Worm (Caenorhabditis elegans) whole organism, young adult: ENCODE results near the gene wdr-83.

Experiments
- B0035.1 ChIP-seq: sonication (generic microtip); optimal IDR thresholded peaks from 2 replicates; lab custom pipeline; 2016; ENCODE audit warnings: missing genetic modification characterization, mild to moderate bottlenecking, missing compliant biosample characterization, missing genotype, missing genetic modification reagents
- B0261.1 ChIP-seq: sonication (generic microtip); optimal IDR thresholded peaks from 2 replicates; lab custom pipeline; 2016; ENCODE audit warnings: mild to moderate bottlenecking, missing genetic modification characterization, moderate library complexity, missing compliant biosample characterization
- F22D6.2 ChIP-seq: sonication (generic microtip); optimal IDR thresholded peaks from 2 replicates; lab custom pipeline; 2016; ENCODE audit warnings: mild to moderate bottlenecking, missing genetic modification characterization, missing compliant biosample characterization
- F39B2.1 ChIP-seq: fragments of 200-800 bp; sonication (Bioruptor generic); IDR thresholded peaks from 2 replicates; pipeline ENCODE4 v1.3.6; 2022; ENCODE audit warnings: missing genetic modification reagents, missing genetic modification characterization, missing compliant biosample characterization
- K11D2.4 ChIP-seq: fragments of 200-800 bp; sonication (Bioruptor generic); IDR thresholded peaks from 2 replicates; pipeline ENCODE4 v1.3.6; 2022; ENCODE audit warnings: missing genetic modification reagents, missing genetic modification characterization, missing compliant biosample characterization
- Y53G8AR.9 ChIP-seq: fragments of 200-800 bp; sonication (Bioruptor generic); conservative IDR thresholded peaks from 2 replicates; pipeline ENCODE4 v1.3.6; 2022; ENCODE audit warnings: missing genetic modification reagents, missing genetic modification characterization, missing compliant biosample characterization
- Y67H2A.10 ChIP-seq: fragments of 200-800 bp; sonication (Bioruptor generic); conservative IDR thresholded peaks from 2 replicates; pipeline ENCODE4 v1.3.6; 2022; ENCODE audit warnings: missing genetic modification reagents, missing genetic modification characterization, missing compliant biosample characterization
- Y79H2A.3 ChIP-seq: fragments of 200-800 bp; sonication (Bioruptor generic); conservative IDR thresholded peaks from 2 replicates; pipeline ENCODE4 v1.3.6; 2022; ENCODE audit warnings: missing genetic modification reagents, missing genetic modification characterization, missing compliant biosample characterization
- attf-3 ChIP-seq: fragments of 200-800 bp; sonication (Bioruptor generic); conservative IDR thresholded peaks from 2 replicates; pipeline ENCODE4 v1.3.6; 2022; ENCODE audit warnings: missing genetic modification reagents, missing genetic modification characterization, missing compliant biosample characterization
- attf-5 ChIP-seq: fragments of 200-800 bp; sonication (Bioruptor generic); optimal IDR thresholded peaks from 2 replicates; lab custom pipeline; 2018; ENCODE audit warnings: mild to moderate bottlenecking, missing genetic modification characterization, missing compliant biosample characterization
- attf-6 ChIP-seq: fragments of 200-800 bp; sonication (Bioruptor generic); IDR thresholded peaks from 2 replicates; pipeline ENCODE4 v1.3.6; 2022; ENCODE audit warnings: missing genetic modification reagents, missing genetic modification characterization, missing compliant biosample characterization
- bed-1 ChIP-seq: fragments of 200-800 bp; sonication (Bioruptor generic); IDR thresholded peaks from 2 replicates; pipeline ENCODE4 v1.3.6; 2022; ENCODE audit warnings: missing genetic modification reagents, missing genetic modification characterization, missing compliant biosample characterization
- cebp-1 ChIP-seq, 2 experiments: fragments of 200-800 bp in 1 of 2; sonication (Bioruptor generic) in 1 of 2; sonication (generic microtip) in 1 of 2; IDR thresholded peaks in 1 of 2; optimal IDR thresholded peaks in 1 of 2; 2 replicates each; pipeline versions ENCODE4 v1.3.6 to Lab custom; 2017 to 2022; ENCODE audit warnings: missing compliant biosample characterization in 2 of 2, missing genetic modification characterization in 2 of 2, mild to moderate bottlenecking in 1 of 2, missing genetic modification reagents in 1 of 2, moderate library complexity in 1 of 2
- ceh-100 ChIP-seq: fragments of 200-800 bp; sonication (Bioruptor generic); IDR thresholded peaks from 2 replicates; pipeline ENCODE4 v1.3.6; 2022; ENCODE audit warnings: missing genetic modification reagents, missing genetic modification characterization, missing compliant biosample characterization
- egl-44 ChIP-seq: fragments of 200-800 bp; sonication (Bioruptor generic); IDR thresholded peaks from 2 replicates; pipeline ENCODE4 v1.3.6; 2022; ENCODE audit warnings: missing genetic modification reagents, missing genetic modification characterization, missing compliant biosample characterization
- hmg-1.2 ChIP-seq: fragments of 200-800 bp; sonication (Bioruptor generic); IDR thresholded peaks from 2 replicates; pipeline ENCODE4 v1.3.6; 2022; ENCODE audit warnings: missing genetic modification reagents, missing genetic modification characterization, missing compliant biosample characterization
- lag-1 ChIP-seq: fragments of 200-800 bp; sonication (Bioruptor generic); IDR thresholded peaks from 2 replicates; pipeline ENCODE4 v1.3.6; 2022; ENCODE audit warnings: missing genetic modification reagents, missing genetic modification characterization, missing compliant biosample characterization
- lin-40 ChIP-seq: sonication (generic microtip); optimal IDR thresholded peaks from 2 replicates; lab custom pipeline; 2016; ENCODE audit warnings: missing genetic modification characterization, mild to moderate bottlenecking, missing compliant biosample characterization, missing genotype, missing genetic modification reagents
- lin-54 ChIP-seq: fragments of 200-800 bp; sonication (Bioruptor generic); optimal IDR thresholded peaks from 2 replicates; lab custom pipeline; 2018; ENCODE audit warnings: mild to moderate bottlenecking, missing genetic modification characterization, missing compliant biosample characterization
- lir-1 ChIP-seq: fragments of 200-800 bp; sonication (Bioruptor generic); conservative IDR thresholded peaks from 2 replicates; pipeline ENCODE4 v1.3.6; 2022; ENCODE audit warnings: missing genetic modification reagents, missing genetic modification characterization, missing compliant biosample characterization
- lsl-1 ChIP-seq: fragments of 200-800 bp; sonication (Bioruptor generic); optimal IDR thresholded peaks from 2 replicates; lab custom pipeline; 2018; ENCODE audit warnings: mild to moderate bottlenecking, missing genetic modification characterization, moderate library complexity, missing compliant biosample characterization
- madf-3 ChIP-seq: fragments of 200-800 bp; sonication (Bioruptor generic); IDR thresholded peaks from 2 replicates; pipeline ENCODE4 v1.3.6; 2022; ENCODE audit warnings: missing genetic modification reagents, missing genetic modification characterization, missing compliant biosample characterization
- madf-6 ChIP-seq: fragments of 200-800 bp; sonication (Bioruptor generic); IDR thresholded peaks from 2 replicates; pipeline ENCODE4 v1.3.6; 2022; ENCODE audit warnings: missing genetic modification reagents, missing genetic modification characterization, missing compliant biosample characterization
- mes-4 ChIP-seq: sonication (generic microtip); optimal IDR thresholded peaks from 2 replicates; lab custom pipeline; 2016; ENCODE audit warnings: missing genotype, missing genetic modification characterization, missing compliant biosample characterization
- mxl-1 ChIP-seq: sonication (generic microtip); optimal IDR thresholded peaks from 2 replicates; lab custom pipeline; 2016; ENCODE audit warnings: missing genetic modification characterization, missing compliant biosample characterization
- nfya-2 ChIP-seq: fragments of 200-800 bp; sonication (Bioruptor generic); IDR thresholded peaks from 2 replicates; pipeline ENCODE4 v1.3.6; 2022; ENCODE audit warnings: missing genetic modification reagents, missing genetic modification characterization, missing compliant biosample characterization
- nfyb-1 ChIP-seq: fragments of 200-800 bp; sonication (Bioruptor generic); IDR thresholded peaks from 2 replicates; pipeline ENCODE4 v1.3.6; 2022; ENCODE audit warnings: missing genetic modification reagents, missing genetic modification characterization, missing compliant biosample characterization
- nhr-120 ChIP-seq: fragments of 200-800 bp; sonication (Bioruptor generic); IDR thresholded peaks from 2 replicates; pipeline ENCODE4 v1.3.6; 2022; ENCODE audit warnings: missing genetic modification characterization, missing compliant biosample characterization
- nhr-80 ChIP-seq: sonication (generic microtip); optimal IDR thresholded peaks from 2 replicates; lab custom pipeline; 2016; ENCODE audit warnings: missing genetic modification characterization, missing compliant biosample characterization
- nhr-90 ChIP-seq: sonication (generic microtip); optimal IDR thresholded peaks from 2 replicates; lab custom pipeline; 2016; ENCODE audit warnings: missing genotype, mild to moderate bottlenecking, missing genetic modification characterization, missing compliant biosample characterization
- pbrm-1 ChIP-seq: fragments of 200-800 bp; sonication (Bioruptor generic); IDR thresholded peaks from 2 replicates; pipeline ENCODE4 v1.3.6; 2022; ENCODE audit warnings: missing genetic modification reagents, missing genetic modification characterization, missing compliant biosample characterization
- pha-4 ChIP-seq: fragments of 150-350 bp; sonication (generic microtip); optimal IDR thresholded peaks from 2 replicates; lab custom pipeline; 2014; ENCODE audit warnings: missing biosample characterization, missing genetic modification reagents, missing genetic modification characterization
- rec-8 ChIP-seq, 2 experiments: sonication (generic microtip); optimal IDR thresholded peaks; 2 replicates each; lab custom pipeline; 2016; ENCODE audit warnings: mild to moderate bottlenecking in 2 of 2, missing genetic modification characterization in 2 of 2, missing genetic modification reagents in 2 of 2, missing genotype in 2 of 2, missing biosample characterization in 1 of 2, missing compliant biosample characterization in 1 of 2, moderate library complexity in 1 of 2
- repo-1 ChIP-seq: sonication (generic microtip); optimal IDR thresholded peaks from 2 replicates; lab custom pipeline; 2017; ENCODE audit warnings: mild to moderate bottlenecking, missing genetic modification characterization, missing compliant biosample characterization
- rpc-1 ChIP-seq, 2 experiments: fragments of 150-350 bp in 1 of 2; sonication (generic microtip) in 1 of 2; optimal IDR thresholded peaks; 2 replicates each; lab custom pipeline; 2014 to 2018; ENCODE audit warnings: missing biosample characterization in 1 of 2, missing genetic modification characterization in 1 of 2, missing genetic modification reagents in 1 of 2, missing genotype in 1 of 2
- snpc-1.3 ChIP-seq: sonication (generic microtip); optimal IDR thresholded peaks from 2 replicates; lab custom pipeline; 2017; ENCODE audit warnings: missing genetic modification characterization, mild to moderate bottlenecking, missing compliant biosample characterization, antibody characterized with exemption, moderate library complexity, missing genotype, missing genetic modification reagents; ENCODE audit not compliant: insufficient read depth
- snpc-4 ChIP-seq, 5 experiments: fragments of 150-350 bp in 1 of 5; sonication (generic microtip) in 4 of 5; optimal IDR thresholded peaks; 2 replicates each; lab custom pipeline; 2014 to 2018; ENCODE audit warnings: missing genetic modification characterization in 5 of 5, missing biosample characterization in 3 of 5, antibody characterized with exemption in 2 of 5, mild to moderate bottlenecking in 2 of 5, missing compliant biosample characterization in 2 of 5, missing genotype in 2 of 5, moderate library complexity in 2 of 5, missing genetic modification reagents in 1 of 5
- tlf-1 ChIP-seq: fragments of 200-800 bp; sonication (Bioruptor generic); optimal IDR thresholded peaks from 2 replicates; lab custom pipeline; 2018; ENCODE audit warnings: mild to moderate bottlenecking, missing genetic modification characterization, missing compliant biosample characterization
- unc-130 ChIP-seq: sonication (generic microtip); optimal IDR thresholded peaks from 2 replicates; lab custom pipeline; 2016; ENCODE audit warnings: missing genetic modification reagents, missing genetic modification characterization, missing compliant biosample characterization
- unc-62 ChIP-seq: fragments of 150-350 bp; optimal IDR thresholded peaks from 2 replicates; lab custom pipeline; 2014; ENCODE audit warnings: missing biosample characterization, missing genetic modification reagents, missing genetic modification characterization
- zfh-2 ChIP-seq: fragments of 200-800 bp; sonication (Bioruptor generic); conservative IDR thresholded peaks from 2 replicates; pipeline ENCODE4 v1.3.6; 2022; ENCODE audit warnings: missing genetic modification reagents, missing genetic modification characterization, missing compliant biosample characterization
- ztf-28 ChIP-seq: fragments of 200-800 bp; sonication (Bioruptor generic); IDR thresholded peaks from 2 replicates; pipeline ENCODE4 v1.3.6; 2022; ENCODE audit warnings: missing genetic modification reagents, missing genetic modification characterization, missing compliant biosample characterization

wdr-83 gene

ce11 chrII:4998657-4999056, 32.9 kb downstream of the wdr-83 start, which contains the start of gene F59A6.11:
F59A6.11 (minus strand) TSS chrII:4998757.
- TF ChIP-seq ztf-28 (GFP tag; lab: Robert Waterston, UW) (no peak), rpc-1 (optimal IDR thresholded peaks at IDR 0.05; lab: Kevin White, UChicago) (no peak), rpc-1 (tag; optimal IDR thresholded peaks at IDR 0.05; lab: Kevin White, UChicago) (no peak), attf-6 (GFP tag; lab: Robert Waterston, UW) (no peak), Y67H2A.10 (no peak), nhr-120 (GFP tag; lab: Robert Waterston, UW) (no peak), unc-62 (GFP tag; lab: Kevin White, UChicago) (no peak), zfh-2 (no peak), snpc-1.3 (tag; lab: Kevin White, UChicago) (no peak), mxl-1 (tag; lab: Kevin White, UChicago) (no peak), pha-4 (tag; lab: Kevin White, UChicago) (no peak), nfya-2 (GFP tag; lab: Robert Waterston, UW) (no peak), lag-1 (GFP tag; lab: Robert Waterston, UW) (no peak), lin-40 (no peak), nhr-80 (tag; lab: Kevin White, UChicago) (no peak), attf-3 (GFP tag; lab: Robert Waterston, UW) (no peak), madf-3 (no peak), rec-8 (tag; optimal IDR thresholded peaks at IDR 0.05; lab: Kevin White, UChicago) (no peak), hmg-1.2 (GFP tag; lab: Robert Waterston, UW) (no peak)

ce11 chrII:4994939-4995338, 36.6 kb downstream of the wdr-83 start, which contains the start of gene rnh-1.0:
rnh-1.0 (plus strand) TSS chrII:4995327.
- TF ChIP-seq cebp-1 (GFP tag; IDR thresholded peaks at IDR 0.05; lab: Robert Waterston, UW) (no peak), cebp-1 (tag; optimal IDR thresholded peaks at IDR 0.05; lab: Kevin White, UChicago) (peak; percentile 37), B0261.1 (no peak), zfh-2 (no peak)

- TF ChIP-seq nfyb-1 (GFP tag; lab: Robert Waterston, UW) = no peak
- TF ChIP-seq nhr-80 (tag; lab: Kevin White, UChicago) = peak; percentile 26
- TF ChIP-seq lag-1 (GFP tag; lab: Robert Waterston, UW) = no peak
- peak; percentile 51 for TF ChIP-seq madf-6 (GFP tag; lab: Robert Waterston, UW)
- TF ChIP-seq Y79H2A.3 = no peak
- TF ChIP-seq egl-44 (GFP tag; lab: Robert Waterston, UW) = no peak
- TF ChIP-seq lin-40 = no peak
- TF ChIP-seq tlf-1 = no peak
- TF ChIP-seq lir-1 (GFP tag; lab: Robert Waterston, UW) = no peak
- no peak for TF ChIP-seq K11D2.4 (GFP tag; lab: Robert Waterston, UW)
- no peak for TF ChIP-seq Y53G8AR.9 (GFP tag; lab: Robert Waterston, UW)
- TF ChIP-seq nhr-90 = no peak
- peak; percentile 75 for TF ChIP-seq attf-5 (GFP tag; lab: Kevin White, UChicago)
- TF ChIP-seq lin-54 = peak; percentile 5
- no peak for TF ChIP-seq mes-4 (tag; lab: Kevin White, UChicago)
- no peak; the same call in 1 of the 2 replicates for TF ChIP-seq pbrm-1 (GFP tag; lab: Robert Waterston, UW)
- no peak for TF ChIP-seq snpc-4 (GFP tag; optimal IDR thresholded peaks at IDR 0.05; lab: Kevin White, UChicago)
- TF ChIP-seq snpc-4 (tag; optimal IDR thresholded peaks at IDR 0.05; lab: Kevin White, UChicago) = peak in 2 of 4 experiments; percentile 14
- no peak for TF ChIP-seq ztf-28 (GFP tag; lab: Robert Waterston, UW)
- no peak for TF ChIP-seq F39B2.1 (GFP tag; lab: Robert Waterston, UW)
- TF ChIP-seq lsl-1 (GFP tag; lab: Kevin White, UChicago) = peak; percentile 48
- peak; percentile 18; the same call in 1 of the 2 replicates for TF ChIP-seq ceh-100 (GFP tag; lab: Robert Waterston, UW)
- no peak for TF ChIP-seq cebp-1 (GFP tag; IDR thresholded peaks at IDR 0.05; lab: Robert Waterston, UW)
- peak; percentile 45 for TF ChIP-seq cebp-1 (tag; optimal IDR thresholded peaks at IDR 0.05; lab: Kevin White, UChicago)
- TF ChIP-seq unc-130 (GFP tag; lab: Kevin White, UChicago) = peak; percentile 7
- no peak for TF ChIP-seq bed-1 (GFP tag; lab: Robert Waterston, UW)
- TF ChIP-seq repo-1 = no peak
- TF ChIP-seq snpc-1.3 (tag; lab: Kevin White, UChicago) = peak; percentile 42
- TF ChIP-seq B0035.1 (tag; lab: Kevin White, UChicago) = no peak
- no peak for TF ChIP-seq F22D6.2 (tag; lab: Kevin White, UChicago)
Observed at ce11 chrII:4993530-4994192, 37.9 kb downstream of the wdr-83 start, which contains the start of the genes eif-1 and vps-24. eif-1 (minus strand) TSS chrII:4993580. vps-24 (plus strand) TSS chrII:4993998.
